Fruit fly (Drosophila melanogaster): Measurements from ENCODE around the gene CG14301.

Gene CG14301

dm6 chr3R:18663525-18663924, 22.3 kb upstream of the CG14301 start, which contains the start of the genes Cpsf73 and Gos28 (continued):
- TF ChIP-seq gro (GFP tag; optimal IDR thresholded peaks at IDR 0.05) (no peak), CG33213 (GFP tag; optimal IDR thresholded peaks at IDR 0.05) (peak; percentile 40), stc (GFP tag; IDR thresholded peaks at IDR 0.05) (no peak), Xbp1 (GFP tag; optimal IDR thresholded peaks at IDR 0.05) (peak; percentile 6), Ets97D (GFP tag; optimal IDR thresholded peaks at IDR 0.05) (peak; percentile 36), CG18764 (GFP tag; optimal IDR thresholded peaks at IDR 0.05) (no peak), CG18599 (GFP tag; optimal IDR thresholded peaks at IDR 0.05) (no peak), CG6791 (GFP tag; IDR thresholded peaks at IDR 0.05; ENCODE audit: partially characterized antibody) (no peak), H15 (GFP tag; IDR thresholded peaks at IDR 0.05) (no peak), tll (GFP tag; optimal IDR thresholded peaks at IDR 0.05) (peak in 1 of 2 experiments; percentile 74), rib (GFP tag; IDR thresholded peaks at IDR 0.05) (no peak), CG4707 (GFP tag; optimal IDR thresholded peaks at IDR 0.05) (no peak), cg (GFP tag; optimal IDR thresholded peaks at IDR 0.05) (no peak), dati (GFP tag; IDR thresholded peaks at IDR 0.05) (no peak), CG4282 (GFP tag; optimal IDR thresholded peaks at IDR 0.05) (peak; percentile 12), fu2 (GFP tag; optimal IDR thresholded peaks at IDR 0.05) (no peak), Deaf1 (tag; optimal IDR thresholded peaks at IDR 0.05) (no peak), gem (tag; optimal IDR thresholded peaks at IDR 0.05) (no peak), CG7928 (GFP tag; optimal IDR thresholded peaks at IDR 0.05) (peak; percentile 78), tio (GFP tag; optimal IDR thresholded peaks at IDR 0.05) (no peak), CG17912 (GFP tag; optimal IDR thresholded peaks at IDR 0.05) (no peak), CG3281 (GFP tag; optimal IDR thresholded peaks at IDR 0.05) (no peak), CG30020 (tag; optimal IDR thresholded peaks at IDR 0.05) (peak; percentile 87), CG8388 (GFP tag; optimal IDR thresholded peaks at IDR 0.05) (peak; percentile 25), jumu (GFP tag; optimal IDR thresholded peaks at IDR 0.05) (peak; percentile 50), ato (GFP tag; IDR thresholded peaks at IDR 0.05; ENCODE audit: partially characterized antibody) (no peak), tin (GFP tag; optimal IDR thresholded peaks at IDR 0.05) (no peak), scrt (GFP tag; optimal IDR thresholded peaks at IDR 0.05) (peak; percentile 24), inv (GFP tag; IDR thresholded peaks at IDR 0.05; ENCODE audit: partially characterized antibody) (peak; percentile 42; the same call in 1 of the 2 replicates), CG7839 (tag; optimal IDR thresholded peaks at IDR 0.05) (no peak), Antp (GFP tag; optimal IDR thresholded peaks at IDR 0.05) (no peak), repo (GFP tag; optimal IDR thresholded peaks at IDR 0.05) (no peak), p53 (GFP tag; optimal IDR thresholded peaks at IDR 0.05) (no peak), Ptx1 (GFP tag; IDR thresholded peaks at IDR 0.05) (no peak), Dbx (GFP tag; IDR thresholded peaks at IDR 0.05) (no peak), Ada2b (GFP tag; IDR thresholded peaks at IDR 0.05) (no peak), CG34224 (GFP tag; IDR thresholded peaks at IDR 0.05; ENCODE audit: partially characterized antibody) (peak; percentile 49; the same call in 1 of the 3 replicates), fd96Cb (tag; optimal IDR thresholded peaks at IDR 0.05) (no peak), CG8944 (GFP tag; optimal IDR thresholded peaks at IDR 0.05) (peak; percentile 18), Oaz (GFP tag; IDR thresholded peaks at IDR 0.05) (no peak), hbn (GFP tag; IDR thresholded peaks at IDR 0.05; ENCODE audit: partially characterized antibody) (no peak), sqz (GFP tag; optimal IDR thresholded peaks at IDR 0.05) (no peak), CG2120 (GFP tag; optimal IDR thresholded peaks at IDR 0.05) (peak; percentile 37), CG12236 (GFP tag; optimal IDR thresholded peaks at IDR 0.05) (no peak), CG12659 (GFP tag; optimal IDR thresholded peaks at IDR 0.05) (peak; percentile 61), CG13775 (GFP tag; optimal IDR thresholded peaks at IDR 0.05) (peak; percentile 30), gsb-n (tag; optimal IDR thresholded peaks at IDR 0.05) (no peak), her (GFP tag; optimal IDR thresholded peaks at IDR 0.05) (no peak), Lim3 (GFP tag; IDR thresholded peaks at IDR 0.05) (no peak), CG6765 (GFP tag; optimal IDR thresholded peaks at IDR 0.05) (no peak), CG15011 (GFP tag; optimal IDR thresholded peaks at IDR 0.05) (no peak)
